Worm (Caenorhabditis elegans): ENCODE results near the gene rgs-11.

DNA sequence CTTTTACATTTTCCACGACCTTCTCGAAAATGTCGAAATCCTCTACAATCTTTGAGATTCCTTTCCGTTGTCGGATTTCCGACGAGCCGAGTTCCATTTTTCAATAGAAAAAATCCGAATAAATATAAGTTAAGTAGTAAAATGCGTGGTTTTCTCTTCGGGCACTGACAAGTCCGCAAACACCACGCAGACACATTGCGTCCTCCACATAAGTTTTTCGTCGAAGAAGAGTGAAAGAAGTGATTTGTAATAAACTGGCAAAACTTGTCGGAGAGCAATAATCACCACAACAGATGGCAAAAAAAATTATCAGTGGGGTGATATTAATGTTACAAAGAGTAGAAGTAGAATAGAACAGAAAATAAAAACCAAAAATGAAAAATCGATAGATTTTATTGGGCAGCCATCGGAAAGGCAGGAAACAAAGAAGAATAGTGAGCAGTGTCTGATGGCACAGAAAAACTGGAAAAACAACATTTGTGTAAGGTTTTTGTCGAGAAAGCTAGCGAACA lies 42.5 kb downstream of the rgs-11 start, which contains the start of gene ergi-2:
- no peak for TF ChIP-seq snpc-4 (tag; optimal IDR thresholded peaks at IDR 0.05)
- TF ChIP-seq mab-5 (tag; optimal IDR thresholded peaks at IDR 0.05): no peak
- no peak for TF ChIP-seq lin-13 (GFP tag; optimal IDR thresholded peaks at IDR 0.05)
- TF ChIP-seq ztf-1 (GFP tag; conservative IDR thresholded peaks at IDR 0.05): no peak
- TF ChIP-seq mbf-1 (tag; optimal IDR thresholded peaks at IDR 0.05): no peak
- TF ChIP-seq ama-1 (optimal IDR thresholded peaks at IDR 0.05): no peak
- TF ChIP-seq Y55F3AM.14 (GFP tag; optimal IDR thresholded peaks at IDR 0.05): no peak
- TF ChIP-seq aly-2 (tag; optimal IDR thresholded peaks at IDR 0.05): no peak
- no peak for TF ChIP-seq elt-1 (tag; optimal IDR thresholded peaks at IDR 0.05)
- no peak for TF ChIP-seq nhr-237 (tag; optimal IDR thresholded peaks at IDR 0.05)
- no peak for TF ChIP-seq ztf-4 (tag; optimal IDR thresholded peaks at IDR 0.05)
- no peak for TF ChIP-seq elt-3 (tag; optimal IDR thresholded peaks at IDR 0.05)
- TF ChIP-seq C34F6.9 (tag; optimal IDR thresholded peaks at IDR 0.05): peak; percentile 32
- no peak for TF ChIP-seq unc-62 (GFP tag; optimal IDR thresholded peaks at IDR 0.05)

All from whole organism, L2 larva.